Fruit fly (Drosophila melanogaster): ENCODE data around the gene CG33995.

The CG33995 gene

DNA sequence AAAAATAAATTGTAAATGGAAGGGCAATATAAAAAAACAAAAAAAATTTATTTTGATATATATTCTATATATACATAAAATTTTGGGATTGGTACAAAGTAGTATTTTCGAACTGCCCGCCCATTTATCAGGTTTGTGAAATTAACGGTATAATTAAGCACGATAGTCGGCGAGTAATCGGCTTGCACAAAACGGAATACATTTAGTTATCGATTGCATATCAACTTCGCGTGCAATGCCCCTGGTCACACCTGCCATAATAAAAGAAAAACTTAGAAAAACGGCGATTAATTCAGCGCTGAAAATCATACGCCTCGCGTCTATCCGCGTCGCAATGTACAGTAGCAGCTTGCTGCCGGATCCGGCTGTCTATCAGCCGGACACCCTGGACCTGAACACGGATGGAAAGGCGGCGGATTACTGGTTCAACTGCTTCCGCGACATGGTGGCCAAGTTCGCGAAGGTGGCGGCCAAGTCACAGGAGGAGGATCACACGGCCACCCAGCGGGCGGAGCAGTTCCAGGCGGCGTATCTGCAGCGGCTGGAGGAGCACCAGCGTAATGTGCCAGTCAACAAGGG, 50.8 kb downstream of the CG33995 start, which contains the start of gene CG5828 (continued):
- TF ChIP-seq CG16813 (GFP tag; IDR thresholded peaks at IDR 0.05; ENCODE audit: partially characterized antibody) (peak; percentile 77), mld (GFP tag; IDR thresholded peaks at IDR 0.05; ENCODE audit: partially characterized antibody) (peak; percentile 51; the same call in 1 of the 3 replicates), ttk (GFP tag; IDR thresholded peaks at IDR 0.05) (no peak), Med (GFP tag) (peak; percentile 86), Elba2 (GFP tag; optimal IDR thresholded peaks at IDR 0.05) (peak; percentile 54), pnt (GFP tag; optimal IDR thresholded peaks at IDR 0.05) (no peak), CG7963 (GFP tag; IDR thresholded peaks at IDR 0.05; ENCODE audit: partially characterized antibody) (peak; percentile 70), CG12659 (GFP tag; optimal IDR thresholded peaks at IDR 0.05) (peak; percentile 47), CG17385 (GFP tag; optimal IDR thresholded peaks at IDR 0.05) (no peak), knrl (GFP tag; IDR thresholded peaks at IDR 0.05; ENCODE audit: partially characterized antibody) (peak; percentile 71; the same call in 2 of the 3 replicates), Eip74EF (GFP tag; optimal IDR thresholded peaks at IDR 0.05) (no peak), sna (GFP tag; IDR thresholded peaks at IDR 0.05; ENCODE audit: partially characterized antibody) (peak; percentile 55), row (GFP tag; IDR thresholded peaks at IDR 0.05) (peak; percentile 69), CG9797 (GFP tag; optimal IDR thresholded peaks at IDR 0.05) (peak; percentile 63), her (GFP tag; optimal IDR thresholded peaks at IDR 0.05) (no peak), CG10462 (GFP tag; optimal IDR thresholded peaks at IDR 0.05) (peak; percentile 52), CG14710 (tag; optimal IDR thresholded peaks at IDR 0.05) (peak; percentile 61), Adf1 (GFP tag; IDR thresholded peaks at IDR 0.05) (no peak), CG6654 (GFP tag; optimal IDR thresholded peaks at IDR 0.05) (no peak), CG4820 (GFP tag; optimal IDR thresholded peaks at IDR 0.05) (no peak), Bteb2 (GFP tag; optimal IDR thresholded peaks at IDR 0.05) (no peak), CkIIα-i1 (GFP tag; IDR thresholded peaks at IDR 0.05) (no peak), Bgb (GFP tag; IDR thresholded peaks at IDR 0.05; ENCODE audit: partially characterized antibody) (peak; percentile 64), stwl (tag; optimal IDR thresholded peaks at IDR 0.05) (peak; percentile 25), hbn (GFP tag; IDR thresholded peaks at IDR 0.05; ENCODE audit: partially characterized antibody) (peak; percentile 37; the same call in 1 of the 2 replicates), MESR4 (GFP tag; optimal IDR thresholded peaks at IDR 0.05) (peak; percentile 79), CoRest (tag; optimal IDR thresholded peaks at IDR 0.05) (peak; percentile 49), CG11504 (tag; optimal IDR thresholded peaks at IDR 0.05) (peak; percentile 22), Doc3 (GFP tag; IDR thresholded peaks at IDR 0.05; ENCODE audit: partially characterized antibody) (peak; percentile 67; the same call in 2 of the 3 replicates)

DNA sequence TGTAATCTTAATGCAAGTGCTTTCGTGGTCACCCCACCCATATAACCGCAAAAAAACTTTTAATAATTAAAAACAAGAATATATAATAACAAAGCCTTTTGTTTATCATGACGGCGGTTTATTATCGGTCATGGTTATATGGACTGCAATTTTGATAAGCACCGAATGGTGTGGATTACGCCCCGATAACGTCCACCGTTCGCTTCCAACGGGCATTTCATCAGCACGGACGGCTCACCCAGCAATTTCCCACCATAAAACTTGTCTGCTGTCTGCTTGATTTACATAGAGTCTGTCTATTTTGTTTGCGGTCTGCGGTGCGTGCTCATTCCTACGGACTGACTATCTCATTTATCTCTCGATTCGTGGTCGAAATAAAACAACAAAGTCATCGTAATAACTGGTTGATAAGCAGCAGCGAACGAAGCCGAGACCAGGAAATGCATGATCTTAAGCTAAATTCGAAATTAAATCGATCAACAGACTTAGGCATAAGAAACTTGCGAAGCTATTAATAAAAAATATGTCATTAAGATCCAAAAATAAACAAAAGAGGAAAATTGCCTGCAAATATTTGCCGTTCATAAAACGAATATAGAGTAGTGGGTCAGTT, 52.4 kb downstream of the CG33995 start:
- TF ChIP-seq sd (tag; optimal IDR thresholded peaks at IDR 0.05) (peak; percentile 69), jumu (GFP tag; optimal IDR thresholded peaks at IDR 0.05) (no peak), CG12071 (GFP tag; optimal IDR thresholded peaks at IDR 0.05) (peak; percentile 10), exex (tag; optimal IDR thresholded peaks at IDR 0.05) (peak; percentile 76), CG13296 (GFP tag; optimal IDR thresholded peaks at IDR 0.05) (peak; percentile 59), CG9437 (GFP tag; optimal IDR thresholded peaks at IDR 0.05) (no peak), CG13894 (tag; optimal IDR thresholded peaks at IDR 0.05) (peak; percentile 65), Meics (GFP tag; optimal IDR thresholded peaks at IDR 0.05) (peak; percentile 12), gcm (GFP tag; optimal IDR thresholded peaks at IDR 0.05) (no peak), Nf-YC (tag; optimal IDR thresholded peaks at IDR 0.05) (peak; percentile 8), grn (GFP tag; optimal IDR thresholded peaks at IDR 0.05) (peak; percentile 38), CG8089 (GFP tag; optimal IDR thresholded peaks at IDR 0.05) (no peak), sens (GFP tag) (peak; percentile 75), cwo (GFP tag; optimal IDR thresholded peaks at IDR 0.05) (peak; percentile 71), CG4282 (GFP tag; optimal IDR thresholded peaks at IDR 0.05) (no peak), crp (GFP tag; optimal IDR thresholded peaks at IDR 0.05) (no peak), Doc2 (GFP tag; IDR thresholded peaks at IDR 0.05) (no peak), gro (GFP tag; optimal IDR thresholded peaks at IDR 0.05) (peak; percentile 26), abd-A (tag; optimal IDR thresholded peaks at IDR 0.05) (peak; percentile 38)

Data from whole organism, embryonic.